Worm (Caenorhabditis elegans) whole organism, L4 larva: ENCODE measurements around the gene H04D03.2.
A peak's percentile ranks its signal among the peaks of the same experiment; 100 is the strongest.

Experiments
- Y105C5A.15 ChIP-seq: fragments of 200-800 bp; sonication (Bioruptor generic); IDR thresholded peaks from 2 replicates; pipeline ENCODE4 v1.3.6; 2022; ENCODE audit warnings: missing genetic modification characterization, missing compliant biosample characterization
- Y75B8A.6 ChIP-seq: fragments of 200-800 bp; sonication (Bioruptor generic); IDR thresholded peaks from 2 replicates; pipeline ENCODE4 v1.3.6; 2022; ENCODE audit warnings: missing genetic modification reagents, missing genetic modification characterization, missing compliant biosample characterization
- ZK546.5 ChIP-seq, 2 experiments: sonication (generic microtip); optimal IDR thresholded peaks; 2 replicates each; lab custom pipeline; 2017; ENCODE audit warnings: missing biosample characterization in 2 of 2, missing genetic modification characterization in 2 of 2
- aha-1 ChIP-seq: fragments of 150-350 bp; peaks from one replicate; lab custom pipeline; 2014; ENCODE audit warnings: missing biosample characterization, missing genetic modification characterization
- arid-1 ChIP-seq: fragments of 200-800 bp; sonication (Bioruptor generic); conservative IDR thresholded peaks from 2 replicates; pipeline ENCODE4 v1.3.6; 2022; ENCODE audit warnings: missing genetic modification reagents, missing genetic modification characterization, missing compliant biosample characterization
- attf-4 ChIP-seq: sonication (generic microtip); optimal IDR thresholded peaks from 3 replicates; lab custom pipeline; 2017; ENCODE audit warnings: missing biosample characterization, missing genetic modification characterization
- ceh-32 ChIP-seq: sonication (generic microtip); optimal IDR thresholded peaks from 2 replicates; lab custom pipeline; 2016; ENCODE audit warnings: mild to moderate bottlenecking, missing genetic modification characterization, missing compliant biosample characterization; ENCODE audit not compliant: poor library complexity
- ces-1 ChIP-seq: fragments of 150-350 bp; sonication (generic microtip); optimal IDR thresholded peaks from 4 replicates; lab custom pipeline; 2014; ENCODE audit warnings: missing biosample characterization, missing genetic modification reagents, missing genetic modification characterization
- cey-2 ChIP-seq: sonication (generic microtip); optimal IDR thresholded peaks from 3 replicates; lab custom pipeline; 2017; ENCODE audit warnings: missing genetic modification characterization, mild to moderate bottlenecking, missing compliant biosample characterization, antibody characterized with exemption, borderline replicate concordance; ENCODE audit not compliant: insufficient read depth
- ctbp-1 ChIP-seq: fragments of 200-800 bp; sonication (Bioruptor generic); IDR thresholded peaks from 2 replicates; pipeline ENCODE4 v1.3.6; 2022; ENCODE audit warnings: missing genetic modification reagents, missing genetic modification characterization, missing compliant biosample characterization
- daf-16 ChIP-seq, 3 experiments: sonication (generic microtip); optimal IDR thresholded peaks; 2 replicates each; lab custom pipeline; 2016 to 2017; ENCODE audit warnings: missing genetic modification characterization in 3 of 3, missing genetic modification reagents in 3 of 3, mild to moderate bottlenecking in 2 of 3, missing compliant biosample characterization in 2 of 3, missing biosample characterization in 1 of 3, moderate library complexity in 1 of 3
- duxl-1 ChIP-seq: sonication (generic microtip); optimal IDR thresholded peaks from 2 replicates; lab custom pipeline; 2016; ENCODE audit warnings: mild to moderate bottlenecking, missing genetic modification characterization, moderate library complexity, missing compliant biosample characterization; ENCODE audit not compliant: poor library complexity
- fos-1 ChIP-seq: fragments of 150-350 bp; optimal IDR thresholded peaks from 2 replicates; lab custom pipeline; 2014; ENCODE audit warnings: missing biosample characterization, missing genetic modification characterization
- gei-8 ChIP-seq: fragments of 200-800 bp; sonication (Bioruptor generic); optimal IDR thresholded peaks from 2 replicates; lab custom pipeline; 2018; ENCODE audit warnings: mild to moderate bottlenecking, missing genetic modification characterization, missing compliant biosample characterization
- hlh-30 ChIP-seq: sonication (generic microtip); optimal IDR thresholded peaks from 2 replicates; lab custom pipeline; 2017; ENCODE audit warnings: antibody characterized with exemption, mild to moderate bottlenecking, missing genetic modification characterization, missing compliant biosample characterization; ENCODE audit not compliant: insufficient read depth
- hmg-1.1 ChIP-seq: fragments of 200-800 bp; sonication (Bioruptor generic); IDR thresholded peaks from 2 replicates; pipeline ENCODE4 v1.3.6; 2022; ENCODE audit warnings: missing genetic modification reagents, missing genetic modification characterization, missing compliant biosample characterization
- lin-13 ChIP-seq: fragments of 150-350 bp; optimal IDR thresholded peaks from 2 replicates; lab custom pipeline; 2014; ENCODE audit warnings: missing biosample characterization, missing genetic modification reagents, missing genetic modification characterization
- lin-15B ChIP-seq: fragments of 150-350 bp; sonication (generic microtip); optimal IDR thresholded peaks from 3 replicates; lab custom pipeline; 2014; ENCODE audit warnings: missing biosample characterization, missing genetic modification characterization
- lin-29 ChIP-seq: fragments of 200-800 bp; sonication (Bioruptor generic); IDR thresholded peaks from 2 replicates; pipeline ENCODE4 v1.3.6; 2022; ENCODE audit warnings: missing genetic modification reagents, missing genetic modification characterization, missing compliant biosample characterization
- lin-38 ChIP-seq: fragments of 200-800 bp; sonication (Bioruptor generic); IDR thresholded peaks from 2 replicates; pipeline ENCODE4 v1.3.6; 2022; ENCODE audit warnings: missing genetic modification reagents, missing genetic modification characterization, missing compliant biosample characterization
- lin-39 ChIP-seq: fragments of 150-350 bp; optimal IDR thresholded peaks from 2 replicates; lab custom pipeline; 2014; ENCODE audit warnings: missing biosample characterization, missing genetic modification reagents, missing genetic modification characterization
- lir-3 ChIP-seq: sonication (generic microtip); optimal IDR thresholded peaks from 2 replicates; lab custom pipeline; 2016; ENCODE audit warnings: mild to moderate bottlenecking, missing genetic modification characterization, missing compliant biosample characterization
- madf-5 ChIP-seq, 2 experiments: fragments of 200-800 bp; sonication (Bioruptor generic); IDR thresholded peaks; 2 replicates each; pipeline ENCODE4 v1.3.6; 2022; ENCODE audit warnings: missing compliant biosample characterization in 2 of 2, missing genetic modification characterization in 2 of 2
- mdl-1 ChIP-seq, 2 experiments: fragments of 150-350 bp in 1 of 2; sonication (generic microtip) in 1 of 2; optimal IDR thresholded peaks; 2 replicates each; lab custom pipeline; 2014 to 2017; ENCODE audit warnings: missing biosample characterization in 2 of 2, missing genetic modification characterization in 2 of 2
- mep-1 ChIP-seq: fragments of 150-350 bp; sonication (generic microtip); optimal IDR thresholded peaks from 3 replicates; lab custom pipeline; 2014; ENCODE audit warnings: missing biosample characterization, missing genetic modification characterization
- mes-2 ChIP-seq: sonication (generic microtip); optimal IDR thresholded peaks from 2 replicates; lab custom pipeline; 2016; ENCODE audit warnings: missing genotype, mild to moderate bottlenecking, missing genetic modification characterization, missing compliant biosample characterization; ENCODE audit not compliant: poor library complexity, severe bottlenecking
- mxl-3 ChIP-seq: fragments of 200-800 bp; sonication (Bioruptor generic); optimal IDR thresholded peaks from 2 replicates; lab custom pipeline; 2018; ENCODE audit warnings: mild to moderate bottlenecking, missing genetic modification characterization, missing compliant biosample characterization
- nhr-10 ChIP-seq: fragments of 150-350 bp; optimal IDR thresholded peaks from 2 replicates; lab custom pipeline; 2014; ENCODE audit warnings: missing biosample characterization, missing genetic modification characterization
- nhr-42 ChIP-seq: fragments of 200-800 bp; sonication (Bioruptor generic); IDR thresholded peaks from 2 replicates; pipeline ENCODE4 v1.3.6; 2022; ENCODE audit warnings: missing genetic modification characterization, missing compliant biosample characterization
- nhr-6 ChIP-seq: fragments of 150-350 bp; optimal IDR thresholded peaks from 2 replicates; lab custom pipeline; 2014; ENCODE audit warnings: missing biosample characterization, missing genetic modification characterization
- nhr-76 ChIP-seq: fragments of 150-350 bp; optimal IDR thresholded peaks from 2 replicates; lab custom pipeline; 2014; ENCODE audit warnings: missing biosample characterization, missing genetic modification characterization
- php-3 ChIP-seq: fragments of 200-800 bp; sonication (Bioruptor generic); IDR thresholded peaks from 2 replicates; pipeline ENCODE4 v1.3.6; 2022; ENCODE audit warnings: missing genetic modification reagents, missing genetic modification characterization, missing compliant biosample characterization
- set-16 ChIP-seq: fragments of 200-800 bp; sonication (Bioruptor generic); IDR thresholded peaks from 2 replicates; pipeline ENCODE4 v1.3.6; 2022; ENCODE audit warnings: missing genetic modification reagents, missing genetic modification characterization, missing compliant biosample characterization
- skn-1 ChIP-seq: fragments of 150-350 bp; optimal IDR thresholded peaks from 2 replicates; lab custom pipeline; 2014; ENCODE audit warnings: missing biosample characterization, missing genetic modification characterization
- spr-1 ChIP-seq: sonication (generic microtip); optimal IDR thresholded peaks from 2 replicates; lab custom pipeline; 2016; ENCODE audit warnings: mild to moderate bottlenecking, missing genetic modification characterization, missing compliant biosample characterization
- spr-3 ChIP-seq: fragments of 200-800 bp; sonication (Bioruptor generic); optimal IDR thresholded peaks from 2 replicates; lab custom pipeline; 2018; ENCODE audit warnings: mild to moderate bottlenecking, missing genetic modification characterization, missing compliant biosample characterization
- unc-62 ChIP-seq, 3 experiments: fragments of 150-350 bp in 1 of 3; sonication (generic microtip); optimal IDR thresholded peaks in 2 of 3; peaks in 1 of 3; 1 replicate in 1 of 3; 2 replicates in 2 of 3; lab custom pipeline; 2014 to 2017; ENCODE audit warnings: missing biosample characterization in 3 of 3, missing genetic modification characterization in 3 of 3, missing genetic modification reagents in 3 of 3, missing genotype in 1 of 3
- zfp-3 ChIP-seq: fragments of 200-800 bp; sonication (Bioruptor generic); conservative IDR thresholded peaks from 2 replicates; pipeline ENCODE4 v1.3.6; 2022; ENCODE audit warnings: missing genetic modification reagents, missing genetic modification characterization, missing compliant biosample characterization
- zip-11 ChIP-seq: fragments of 200-800 bp; sonication (Bioruptor generic); IDR thresholded peaks from 2 replicates; pipeline ENCODE4 v1.3.6; 2022; ENCODE audit warnings: missing genetic modification characterization, missing compliant biosample characterization

H04D03.2 gene

ce11 chrIII:10463653-10464052 lies 21.4 kb upstream of the H04D03.2 start (continued):
- TF ChIP-seq hmg-1.1 = peak; percentile 52; the same call in 1 of the 2 replicates
- no peak for TF ChIP-seq madf-5 (GFP tag; IDR thresholded peaks at IDR 0.05; lab: Robert Waterston, UW)
- TF ChIP-seq zfp-3 = no peak
- no peak for TF ChIP-seq ceh-32 (tag; lab: Kevin White, UChicago)
- TF ChIP-seq mdl-1 (tag; optimal IDR thresholded peaks at IDR 0.05; lab: Kevin White, UChicago) = peak in 1 of 2 experiments; percentile 11
- TF ChIP-seq nhr-6 (tag; lab: Kevin White, UChicago) = peak; percentile 14
- no peak for TF ChIP-seq Y105C5A.15 (GFP tag; lab: Robert Waterston, UW)
- peak in 1 of 2 experiments; percentile 25 for TF ChIP-seq unc-62 (GFP tag; optimal IDR thresholded peaks at IDR 0.05 in 1 of 2; lab: Kevin White, UChicago)
- no peak for TF ChIP-seq unc-62 (tag; optimal IDR thresholded peaks at IDR 0.05; lab: Kevin White, UChicago)
- no peak for TF ChIP-seq lin-13 (GFP tag; lab: Kevin White, UChicago)
- TF ChIP-seq nhr-42 (GFP tag; lab: Robert Waterston, UW) = no peak
- no peak for TF ChIP-seq ces-1 (GFP tag; lab: Kevin White, UChicago)
- no peak for TF ChIP-seq cey-2
- peak; percentile 50 for TF ChIP-seq mes-2 (tag; lab: Kevin White, UChicago)
- no peak for TF ChIP-seq daf-16 (GFP tag; optimal IDR thresholded peaks at IDR 0.05; lab: Kevin White, UChicago)
- peak; percentile 95 for TF ChIP-seq daf-16 (tag; optimal IDR thresholded peaks at IDR 0.05; lab: Kevin White, UChicago)
- TF ChIP-seq ctbp-1 = no peak
- no peak for TF ChIP-seq lin-29 (GFP tag; lab: Robert Waterston, UW)
- TF ChIP-seq lir-3 (tag; lab: Kevin White, UChicago) = no peak
- TF ChIP-seq ZK546.5 (tag; optimal IDR thresholded peaks at IDR 0.05; lab: Kevin White, UChicago) = no peak
- peak; percentile 30 for TF ChIP-seq spr-1 (tag; lab: Kevin White, UChicago)

ce11 chrIII:10462935-10463548 lies 20.8 kb upstream of the H04D03.2 start:
- TF ChIP-seq nhr-10 (tag; lab: Kevin White, UChicago) (no peak), gei-8 (GFP tag; lab: Kevin White, UChicago) (no peak), php-3 (GFP tag; lab: Robert Waterston, UW) (no peak), lir-3 (tag; lab: Kevin White, UChicago) (no peak), ZK546.5 (tag; optimal IDR thresholded peaks at IDR 0.05; lab: Kevin White, UChicago) (no peak), hlh-30 (tag; lab: Kevin White, UChicago) (no peak), Y75B8A.6 (GFP tag; lab: Robert Waterston, UW) (no peak), lin-38 (GFP tag; lab: Robert Waterston, UW) (no peak), arid-1 (GFP tag; lab: Robert Waterston, UW) (no peak), hmg-1.1 (0 out of 2 replicates have a peak, but pooled peaks have one; percentile 14), lin-39 (tag; lab: Kevin White, UChicago) (no peak), aha-1 (peak; percentile 56), nhr-76 (tag; lab: Kevin White, UChicago) (no peak), lin-15B (tag; lab: Kevin White, UChicago) (no peak), mep-1 (tag; lab: Kevin White, UChicago) (no peak), attf-4 (tag; lab: Kevin White, UChicago) (no peak), fos-1 (tag; lab: Kevin White, UChicago) (no peak), skn-1 (tag; lab: Kevin White, UChicago) (no peak), ctbp-1 (no peak), mxl-3 (GFP tag; lab: Kevin White, UChicago) (no peak), set-16 (GFP tag; lab: Robert Waterston, UW) (peak; percentile 46; the same call in 1 of the 2 replicates), spr-3 (GFP tag; lab: Kevin White, UChicago) (no peak), duxl-1 (tag; lab: Kevin White, UChicago) (no peak), daf-16 (GFP tag; optimal IDR thresholded peaks at IDR 0.05; lab: Kevin White, UChicago) (no peak), daf-16 (tag; optimal IDR thresholded peaks at IDR 0.05; lab: Kevin White, UChicago) (no peak), mes-2 (tag; lab: Kevin White, UChicago) (no peak), zip-11 (GFP tag; lab: Robert Waterston, UW) (no peak)
